Worm (Caenorhabditis elegans) whole organism, L4/young adult: Measurements from ENCODE around the gene C27D9.1.

Experiments
- W03F9.2 ChIP-seq: fragments of 150-350 bp; optimal IDR thresholded peaks from 2 replicates; lab custom pipeline; 2014; ENCODE audit warnings: missing biosample characterization, missing genetic modification characterization
- him-1 ChIP-seq: sonication (generic microtip); optimal IDR thresholded peaks from 2 replicates; lab custom pipeline; 2016; ENCODE audit warnings: missing genotype, missing genetic modification reagents, missing genetic modification characterization, missing compliant biosample characterization

- TF ChIP-seq W03F9.2 (tag; lab: Kevin White, UChicago) (no peak), him-1 (tag; lab: Kevin White, UChicago) (no peak)
Observed at ce11 chrII:4737348-4737747, 15.9 kb upstream of the C27D9.1 start, which contains the start of gene ctsa-1.1.
